Worm (Caenorhabditis elegans) whole organism, late embryonic: ENCODE measurements around the gene ger-1.

Experiments
- C38D4.7 ChIP-seq: fragments of 200-800 bp; sonication (Bioruptor generic); optimal IDR thresholded peaks from 2 replicates; lab custom pipeline; 2018; ENCODE audit warnings: mild to moderate bottlenecking, missing genetic modification characterization, moderate library complexity, missing compliant biosample characterization
- K02D7.2 ChIP-seq: sonication (generic microtip); optimal IDR thresholded peaks from 2 replicates; lab custom pipeline; 2017; ENCODE audit warnings: mild to moderate bottlenecking, missing genetic modification characterization, missing compliant biosample characterization
- ahr-1 ChIP-seq: sonication (generic microtip); optimal IDR thresholded peaks from 2 replicates; lab custom pipeline; 2016; ENCODE audit warnings: missing genetic modification characterization, missing compliant biosample characterization
- ama-1 ChIP-seq: fragments of 150-350 bp; optimal IDR thresholded peaks from 2 replicates; lab custom pipeline; 2014
- ceh-18 ChIP-seq: sonication (generic microtip); optimal IDR thresholded peaks from 2 replicates; lab custom pipeline; 2016; ENCODE audit warnings: missing genetic modification characterization, missing compliant biosample characterization
- ceh-19 ChIP-seq: fragments of 200-800 bp; sonication (Bioruptor generic); optimal IDR thresholded peaks from 2 replicates; lab custom pipeline; 2018; ENCODE audit warnings: mild to moderate bottlenecking, missing genetic modification characterization, missing compliant biosample characterization
- ceh-22 ChIP-seq: sonication (generic microtip); optimal IDR thresholded peaks from 2 replicates; lab custom pipeline; 2017; ENCODE audit warnings: missing biosample characterization, missing genetic modification characterization
- ceh-45 ChIP-seq: fragments of 200-800 bp; sonication (Bioruptor generic); IDR thresholded peaks from 2 replicates; pipeline ENCODE4 v1.3.6; 2022; ENCODE audit warnings: missing genetic modification reagents, missing genetic modification characterization, missing compliant biosample characterization
- ceh-48 ChIP-seq: sonication (generic microtip); optimal IDR thresholded peaks from 2 replicates; lab custom pipeline; 2016; ENCODE audit warnings: missing genetic modification characterization, inconsistent platforms, missing compliant biosample characterization
- ceh-9 ChIP-seq: sonication (generic microtip); optimal IDR thresholded peaks from 2 replicates; lab custom pipeline; 2016; ENCODE audit warnings: mild to moderate bottlenecking, missing genetic modification characterization, inconsistent platforms, missing compliant biosample characterization
- dve-1 ChIP-seq: sonication (generic microtip); optimal IDR thresholded peaks from 2 replicates; lab custom pipeline; 2017; ENCODE audit warnings: antibody characterized with exemption, mild to moderate bottlenecking, missing genetic modification characterization, missing compliant biosample characterization
- fax-1 ChIP-seq: sonication (generic microtip); optimal IDR thresholded peaks from 2 replicates; lab custom pipeline; 2016; ENCODE audit warnings: missing genotype, missing genetic modification characterization, missing compliant biosample characterization
- hlh-13 ChIP-seq: fragments of 200-800 bp; sonication (Bioruptor generic); optimal IDR thresholded peaks from 2 replicates; lab custom pipeline; 2018; ENCODE audit warnings: mild to moderate bottlenecking, missing genetic modification characterization, missing compliant biosample characterization
- hlh-6 ChIP-seq: sonication (generic microtip); optimal IDR thresholded peaks from 2 replicates; lab custom pipeline; 2016; ENCODE audit warnings: missing genotype, missing genetic modification characterization, missing compliant biosample characterization
- hlh-8 ChIP-seq: sonication (generic microtip); optimal IDR thresholded peaks from 2 replicates; lab custom pipeline; 2016; ENCODE audit warnings: missing genotype, missing genetic modification characterization, missing compliant biosample characterization
- lim-6 ChIP-seq: sonication (generic microtip); optimal IDR thresholded peaks from 2 replicates; lab custom pipeline; 2016; ENCODE audit warnings: missing genetic modification characterization, missing compliant biosample characterization
- mec-3 ChIP-seq: sonication (generic microtip); optimal IDR thresholded peaks from 2 replicates; lab custom pipeline; 2016; ENCODE audit warnings: borderline replicate concordance, missing genetic modification characterization, missing compliant biosample characterization
- nfya-1 ChIP-seq: sonication (generic microtip); optimal IDR thresholded peaks from 2 replicates; lab custom pipeline; 2017; ENCODE audit warnings: missing genetic modification characterization, mild to moderate bottlenecking, missing compliant biosample characterization, antibody characterized with exemption, moderate library complexity
- nhr-11 ChIP-seq: fragments of 150-350 bp; optimal IDR thresholded peaks from 2 replicates; lab custom pipeline; 2014; ENCODE audit warnings: missing biosample characterization, missing genetic modification characterization
- pha-4 ChIP-seq: fragments of 150-350 bp; optimal IDR thresholded peaks from 2 replicates; lab custom pipeline; 2018; ENCODE audit warnings: missing biosample characterization, missing genetic modification reagents, missing genetic modification characterization
- ref-2 ChIP-seq: sonication (generic microtip); optimal IDR thresholded peaks from 2 replicates; lab custom pipeline; 2016; ENCODE audit warnings: missing genetic modification characterization, missing compliant biosample characterization
- rnt-1 ChIP-seq: sonication (generic microtip); optimal IDR thresholded peaks from 2 replicates; lab custom pipeline; 2016; ENCODE audit warnings: missing genetic modification characterization, missing compliant biosample characterization
- sox-4 ChIP-seq: sonication (generic microtip); optimal IDR thresholded peaks from 2 replicates; lab custom pipeline; 2017; ENCODE audit warnings: mild to moderate bottlenecking, missing genetic modification characterization, inconsistent platforms, missing compliant biosample characterization
- tbx-7 ChIP-seq: sonication (generic microtip); optimal IDR thresholded peaks from 2 replicates; lab custom pipeline; 2016; ENCODE audit warnings: missing genotype, missing genetic modification characterization, missing compliant biosample characterization
- ttx-3 ChIP-seq: sonication (generic microtip); optimal IDR thresholded peaks from 2 replicates; lab custom pipeline; 2016; ENCODE audit warnings: missing genetic modification reagents, missing genetic modification characterization, missing compliant biosample characterization
- unc-3 ChIP-seq, 2 experiments: fragments of 200-800 bp in 1 of 2; sonication (Bioruptor generic) in 1 of 2; sonication (generic microtip) in 1 of 2; conservative IDR thresholded peaks in 1 of 2; optimal IDR thresholded peaks in 1 of 2; 2 replicates each; pipeline versions ENCODE4 v1.3.6 to Lab custom; 2016 to 2022; ENCODE audit warnings: missing compliant biosample characterization in 2 of 2, missing genetic modification characterization in 2 of 2, missing genetic modification reagents in 1 of 2
- unc-42 ChIP-seq: sonication (generic microtip); optimal IDR thresholded peaks from 2 replicates; lab custom pipeline; 2016; ENCODE audit warnings: missing genotype, missing genetic modification characterization, missing compliant biosample characterization

ger-1 gene

DNA sequence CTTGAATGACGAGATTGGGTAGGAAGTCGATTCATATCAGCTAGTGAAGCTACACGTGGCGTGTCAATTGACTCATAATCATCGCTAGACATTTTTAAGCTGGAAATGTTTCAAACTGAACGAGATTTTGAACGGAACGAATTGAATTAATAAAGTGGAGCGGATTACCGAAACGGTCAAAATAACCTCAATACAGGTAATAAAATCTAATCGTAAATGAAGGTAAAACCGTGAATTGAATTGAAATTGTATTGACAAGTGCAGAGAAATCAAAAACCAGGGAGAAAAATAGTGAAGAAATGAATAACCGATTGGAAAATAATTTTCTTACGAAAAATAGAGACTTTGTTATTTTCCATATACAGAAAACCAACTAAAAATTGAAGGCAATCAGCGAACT lies 38.2 kb downstream of the ger-1 start, which contains the start of gene cyk-1:
Gene cyk-1, minus strand, starts transcription at position 101 of the 400 bp plus-strand sequence.
- TF ChIP-seq pha-4 (tag; lab: Kevin White, UChicago) (no peak), ama-1 (lab: Kevin White, UChicago) (no peak), ref-2 (tag; lab: Kevin White, UChicago) (no peak)

DNA sequence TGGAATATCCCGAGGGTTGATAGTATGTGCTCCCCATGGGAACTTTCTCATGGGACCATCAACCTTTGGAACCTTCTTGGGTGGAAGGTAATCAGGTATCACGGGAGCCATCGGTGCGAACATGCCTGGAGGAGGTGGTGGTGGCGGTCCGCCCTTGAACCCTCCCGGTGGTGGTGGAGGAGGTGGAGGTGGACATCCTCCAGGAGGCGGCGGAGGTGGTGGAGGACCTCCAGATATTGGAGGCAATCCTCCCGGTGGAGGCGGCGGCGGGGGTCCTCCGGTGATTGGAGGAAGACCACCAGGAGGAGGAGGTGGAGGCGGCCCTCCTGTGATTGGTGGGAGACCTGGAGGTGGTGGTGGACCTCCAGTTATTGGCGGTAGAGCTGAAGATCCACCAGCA lies 41.4 kb downstream of the ger-1 start:
- no peak for TF ChIP-seq tbx-7 (tag; lab: Kevin White, UChicago)
- no peak for TF ChIP-seq K02D7.2 (tag; lab: Kevin White, UChicago)
- no peak for TF ChIP-seq ceh-45 (GFP tag; lab: Robert Waterston, UW)
- TF ChIP-seq sox-4 (tag; lab: Kevin White, UChicago): no peak
- no peak for TF ChIP-seq dve-1 (tag; lab: Kevin White, UChicago)
- TF ChIP-seq fax-1: no peak
- no peak for TF ChIP-seq mec-3 (tag; lab: Kevin White, UChicago)
- no peak for TF ChIP-seq unc-3 (GFP tag; conservative IDR thresholded peaks at IDR 0.05; lab: Robert Waterston, UW)
- no peak for TF ChIP-seq unc-3 (tag; optimal IDR thresholded peaks at IDR 0.05; lab: Kevin White, UChicago)
- TF ChIP-seq rnt-1 (tag; lab: Kevin White, UChicago): no peak
- TF ChIP-seq hlh-6: no peak
- no peak for TF ChIP-seq nhr-11 (tag; lab: Kevin White, UChicago)
- no peak for TF ChIP-seq ceh-22 (tag; lab: Kevin White, UChicago)
- no peak for TF ChIP-seq hlh-13 (GFP tag; lab: Kevin White, UChicago)

DNA sequence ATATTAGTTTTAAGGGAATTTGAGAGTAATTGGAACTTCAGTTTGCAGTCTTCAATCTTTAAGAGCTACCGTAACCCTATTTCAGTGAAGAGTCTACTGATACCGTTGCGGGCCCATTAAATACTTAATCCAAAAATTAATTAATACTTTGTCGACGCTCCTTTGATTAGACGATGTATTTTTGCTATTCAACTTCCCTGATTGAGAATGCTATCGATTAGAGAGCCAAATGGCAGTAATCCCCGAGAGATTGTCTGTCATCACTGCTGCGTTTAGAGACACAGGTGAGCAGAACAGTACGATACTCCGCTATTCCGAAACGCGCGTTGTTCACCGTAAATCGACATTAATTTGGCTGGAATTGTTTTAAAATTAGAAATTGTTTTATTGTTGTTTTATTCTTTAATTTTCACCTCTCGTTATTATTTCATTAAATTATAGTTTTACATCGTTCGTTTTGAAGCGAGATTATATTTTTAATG lies 46.1 kb downstream of the ger-1 start, which contains the start of gene rfl-1:
Gene rfl-1, plus strand, starts transcription at position 51 of the 482 bp plus-strand sequence.
- peak; percentile 6 for TF ChIP-seq ceh-48 (tag; lab: Kevin White, UChicago)
- peak; percentile 85 for TF ChIP-seq unc-42
- TF ChIP-seq ttx-3 (tag; lab: Kevin White, UChicago): no peak
- TF ChIP-seq nfya-1 (tag; lab: Kevin White, UChicago): peak; percentile 37

DNA sequence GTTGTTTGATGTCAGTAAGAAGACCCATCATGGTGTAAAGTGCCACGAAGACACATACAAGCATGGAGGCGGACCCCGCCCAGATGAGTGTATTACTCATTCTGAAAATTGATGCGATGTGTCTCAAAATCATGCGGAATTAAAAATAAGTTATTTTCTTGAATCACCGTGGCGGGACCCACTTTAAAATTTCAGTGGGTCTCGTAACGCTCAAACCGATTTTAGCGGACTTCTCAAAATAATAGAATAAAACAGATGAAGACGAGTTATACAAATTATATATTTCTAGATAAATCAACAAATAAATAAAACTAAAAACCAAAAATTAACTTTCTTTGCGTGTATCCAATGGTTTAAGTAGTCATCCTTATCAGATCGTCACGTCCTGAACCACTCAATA lies 46.8 kb downstream of the ger-1 start, which contains the start of gene col-8:
Gene col-8, minus strand, starts transcription at position 101 of the 400 bp plus-strand sequence.
- TF ChIP-seq ceh-19 (no peak), ceh-9 (no peak), ceh-18 (tag; lab: Kevin White, UChicago) (no peak), hlh-8 (no peak), sox-4 (tag; lab: Kevin White, UChicago) (no peak), lim-6 (tag; lab: Kevin White, UChicago) (no peak)
- TF ChIP-seq, all 69 proteins: peak for 0

DNA sequence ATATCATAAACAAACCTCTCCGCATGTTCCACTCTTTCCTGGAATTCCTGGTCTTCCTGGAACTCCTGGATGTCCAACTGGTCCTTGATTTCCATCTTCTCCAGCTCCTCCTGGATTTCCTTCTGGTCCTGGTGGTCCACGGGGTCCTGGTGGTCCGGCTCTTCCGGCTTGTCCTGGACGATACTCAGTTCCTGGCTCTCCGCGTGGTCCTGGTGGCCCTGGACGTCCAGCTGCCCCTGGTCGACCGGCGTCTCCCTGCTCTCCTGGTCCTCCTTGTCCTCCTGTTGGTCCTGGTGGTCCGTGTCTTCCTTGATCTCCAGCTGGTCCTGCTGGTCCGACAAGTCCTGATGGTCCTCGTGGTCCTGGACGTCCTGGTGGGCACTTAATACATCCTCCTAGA lies 47.6 kb downstream of the ger-1 start:
- TF ChIP-seq ama-1 (lab: Kevin White, UChicago): no peak
- TF ChIP-seq unc-42: no peak
- TF ChIP-seq mec-3 (tag; lab: Kevin White, UChicago): no peak
- no peak for TF ChIP-seq C38D4.7 (GFP tag; lab: Kevin White, UChicago)
- TF ChIP-seq ahr-1 (tag; lab: Kevin White, UChicago): no peak
